Worm (Caenorhabditis elegans): Measurements from ENCODE around the gene C44B7.5.

C44B7.5 gene

DNA sequence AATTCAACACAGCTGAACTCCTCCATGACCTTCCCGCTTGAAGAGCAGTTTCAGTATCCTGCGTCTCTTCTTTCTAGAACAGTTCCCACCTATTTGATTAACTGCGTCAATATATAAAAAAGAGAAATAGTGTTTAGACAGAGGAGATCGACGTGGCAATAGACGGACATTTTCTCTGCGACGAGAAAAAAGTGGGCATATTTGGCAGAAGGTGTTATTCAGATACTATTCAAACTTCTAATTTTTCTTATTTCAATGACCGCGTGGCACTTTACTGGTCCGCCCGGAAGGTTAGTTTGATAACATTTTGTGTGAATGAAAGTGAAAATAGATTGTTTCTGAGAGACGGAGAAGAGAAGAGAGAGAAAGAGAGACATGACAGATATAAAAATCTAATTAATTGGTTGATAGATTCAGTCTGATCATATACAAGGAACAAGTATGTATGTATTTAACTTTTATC lies 24.4 kb downstream of the C44B7.5 start, which contains the start of gene tbc-6 (continued):
- TF ChIP-seq spr-1 (tag; optimal IDR thresholded peaks at IDR 0.05) (no peak), dmd-6 (GFP tag; IDR thresholded peaks at IDR 0.05) (peak; percentile 58; the same call in 1 of the 2 replicates), ceh-32 (tag; optimal IDR thresholded peaks at IDR 0.05; ENCODE audit: poor library complexity) (no peak), ctbp-1 (GFP tag; IDR thresholded peaks at IDR 0.05) (no peak), pha-4 (GFP tag; IDR thresholded peaks at IDR 0.05) (no peak), pha-4 (tag; optimal IDR thresholded peaks at IDR 0.05) (no peak), ZK337.2 (GFP tag; IDR thresholded peaks at IDR 0.05) (no peak), unc-130 (GFP tag; optimal IDR thresholded peaks at IDR 0.05) (no peak), cey-2 (tag; optimal IDR thresholded peaks at IDR 0.05; ENCODE audit: borderline replicate concordance, insufficient read depth) (peak; percentile 59), hlh-11 (tag; optimal IDR thresholded peaks at IDR 0.05) (peak; percentile 77), T26A8.4 (GFP tag; IDR thresholded peaks at IDR 0.05) (no peak), nhr-237 (tag; optimal IDR thresholded peaks at IDR 0.05) (no peak), Y5F2A.4 (GFP tag; optimal IDR thresholded peaks at IDR 0.05) (no peak), hlh-30 (tag; optimal IDR thresholded peaks at IDR 0.05; ENCODE audit: insufficient read depth) (peak; percentile 40), rbr-2 (tag; optimal IDR thresholded peaks at IDR 0.05) (peak; percentile 23), zfp-3 (GFP tag; conservative IDR thresholded peaks at IDR 0.05) (no peak), Y48G9A.11 (GFP tag; IDR thresholded peaks at IDR 0.05) (no peak), nhr-10 (tag; optimal IDR thresholded peaks at IDR 0.05) (peak; percentile 89), egl-27 (tag; optimal IDR thresholded peaks at IDR 0.05) (no peak), madf-5 (GFP tag; IDR thresholded peaks at IDR 0.05) (no peak), daf-12 (tag; optimal IDR thresholded peaks at IDR 0.05) (no peak), nhr-48 (tag; optimal IDR thresholded peaks at IDR 0.05) (peak; percentile 30), unc-39 (tag; optimal IDR thresholded peaks at IDR 0.05) (no peak), gei-8 (GFP tag; optimal IDR thresholded peaks at IDR 0.05) (no peak), ceh-28 (tag; optimal IDR thresholded peaks at IDR 0.05) (no peak), lsy-2 (tag; optimal IDR thresholded peaks at IDR 0.05) (peak; percentile 55 to 56), ceh-82 (tag; optimal IDR thresholded peaks at IDR 0.05) (no peak), fkh-10 (GFP tag; optimal IDR thresholded peaks at IDR 0.05) (no peak), T20F7.1 (GFP tag; optimal IDR thresholded peaks at IDR 0.05) (peak; percentile 13), ztf-7 (tag; optimal IDR thresholded peaks at IDR 0.05) (no peak), saeg-2 (GFP tag; IDR thresholded peaks at IDR 0.05) (no peak), ceh-20 (GFP tag; IDR thresholded peaks at IDR 0.05) (0 out of 2 replicates have a peak, but pooled peaks have one; percentile 44), daf-19 (GFP tag; conservative IDR thresholded peaks at IDR 0.05) (0 out of 2 replicates have a peak, but pooled peaks have one; percentile 48), dmd-9 (GFP tag; IDR thresholded peaks at IDR 0.05) (no peak), duxl-1 (tag; optimal IDR thresholded peaks at IDR 0.05; ENCODE audit: poor library complexity) (no peak), ztf-11 (tag; optimal IDR thresholded peaks at IDR 0.05) (no peak), set-16 (GFP tag; IDR thresholded peaks at IDR 0.05) (no peak), mes-2 (tag; optimal IDR thresholded peaks at IDR 0.05; ENCODE audit: poor library complexity, severe bottlenecking) (peak; percentile 29), lin-39 (tag; optimal IDR thresholded peaks at IDR 0.05) (no peak), R02D3.7 (tag; optimal IDR thresholded peaks at IDR 0.05) (no peak), lim-7 (GFP tag; IDR thresholded peaks at IDR 0.05) (no peak), lir-3 (tag; optimal IDR thresholded peaks at IDR 0.05) (no peak), zip-11 (GFP tag; IDR thresholded peaks at IDR 0.05) (no peak), nhr-42 (GFP tag; IDR thresholded peaks at IDR 0.05) (no peak), nhr-25 (tag; optimal IDR thresholded peaks at IDR 0.05; ENCODE audit: borderline replicate concordance, insufficient read depth) (no peak), nhr-28 (tag; optimal IDR thresholded peaks at IDR 0.05) (peak; percentile 86), hif-1 (tag; optimal IDR thresholded peaks at IDR 0.05) (no peak), attf-4 (tag; optimal IDR thresholded peaks at IDR 0.05) (peak; percentile 44), hmg-1.1 (GFP tag; IDR thresholded peaks at IDR 0.05) (0 out of 2 replicates have a peak, but pooled peaks have one; percentile 24), nhr-6 (tag; optimal IDR thresholded peaks at IDR 0.05) (peak; percentile 26), snpc-1.2 (GFP tag; IDR thresholded peaks at IDR 0.05) (no peak)
